Worm (Caenorhabditis elegans) whole organism, L1 larva: Measurements from ENCODE around the gene F23F1.2.

Experiments
- ceh-82 ChIP-seq, 3 experiments: fragments of 150-350 bp in 1 of 3; sonication (generic microtip) in 2 of 3; optimal IDR thresholded peaks; 2 replicates each; lab custom pipeline; 2014 to 2017; ENCODE audit warnings: missing biosample characterization in 3 of 3, missing genetic modification characterization in 3 of 3
- fos-1 ChIP-seq: fragments of 150-350 bp; optimal IDR thresholded peaks from 2 replicates; lab custom pipeline; 2014; ENCODE audit warnings: missing biosample characterization, missing genetic modification characterization
- nhr-77 ChIP-seq: fragments of 150-350 bp; optimal IDR thresholded peaks from 2 replicates; lab custom pipeline; 2014; ENCODE audit warnings: missing biosample characterization, missing genetic modification characterization
- skn-1 ChIP-seq: fragments of 150-350 bp; optimal IDR thresholded peaks from 2 replicates; lab custom pipeline; 2014; ENCODE audit warnings: missing biosample characterization, missing genetic modification characterization
- unc-62 ChIP-seq: fragments of 150-350 bp; optimal IDR thresholded peaks from 2 replicates; lab custom pipeline; 2014; ENCODE audit warnings: missing biosample characterization, missing genetic modification reagents, missing genetic modification characterization
- ztf-11 ChIP-seq, 2 experiments: sonication (generic microtip); optimal IDR thresholded peaks; 2 replicates each; lab custom pipeline; 2016 to 2017; ENCODE audit warnings: missing genetic modification characterization in 2 of 2, missing biosample characterization in 1 of 2, missing compliant biosample characterization in 1 of 2

DNA sequence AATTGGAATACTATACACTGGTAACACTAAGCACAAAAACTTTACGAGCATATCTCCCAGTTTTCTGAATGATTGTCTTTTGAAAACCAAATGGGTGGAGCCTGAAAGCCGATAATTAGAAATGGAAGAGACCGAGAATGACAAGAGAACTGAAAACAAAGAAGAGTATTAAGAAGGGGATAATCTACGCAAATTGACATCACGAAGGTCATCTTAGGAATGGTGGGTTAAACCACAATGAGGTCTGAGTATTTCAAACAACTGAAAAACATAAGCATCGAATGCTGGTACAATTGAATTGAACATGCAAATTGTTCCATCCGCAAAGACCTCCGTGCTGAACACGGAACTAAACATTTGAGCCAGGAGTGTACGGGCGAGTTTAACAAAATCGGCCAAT, 5.4 kb downstream of the F23F1.2 start, which contains the start of gene spp-24:
- TF ChIP-seq ztf-11 (tag; optimal IDR thresholded peaks at IDR 0.05; lab: Kevin White, UChicago) (no peak), skn-1 (tag; lab: Kevin White, UChicago) (no peak), unc-62 (GFP tag; lab: Kevin White, UChicago) (no peak), nhr-77 (tag; lab: Kevin White, UChicago) (no peak), ceh-82 (tag; optimal IDR thresholded peaks at IDR 0.05; lab: Kevin White, UChicago) (no peak), fos-1 (tag; lab: Kevin White, UChicago) (no peak)
